Worm (Caenorhabditis elegans) whole organism, L3 larva: ENCODE results near the gene Y38F2AL.12.
"Not testable (repeated sequence)": the region's sequence is repeated elsewhere in the genome, so short reads cannot be mapped to it uniquely, and the experiment has no call there.

Experiments used
- R02D3.7 ChIP-seq: fragments of 150-350 bp; optimal IDR thresholded peaks from 2 replicates; lab custom pipeline; 2014; ENCODE audit warnings: missing biosample characterization, missing genetic modification characterization
- ZK546.5 ChIP-seq: sonication (generic microtip); optimal IDR thresholded peaks from 2 replicates; lab custom pipeline; 2017; ENCODE audit warnings: missing biosample characterization, missing genetic modification characterization
- aly-2 ChIP-seq: fragments of 150-350 bp; optimal IDR thresholded peaks from 2 replicates; lab custom pipeline; 2014; ENCODE audit warnings: missing biosample characterization, missing genetic modification characterization
- ama-1 ChIP-seq: fragments of 150-350 bp; optimal IDR thresholded peaks from 2 replicates; lab custom pipeline; 2018
- ceh-28 ChIP-seq: fragments of 150-350 bp; optimal IDR thresholded peaks from 2 replicates; lab custom pipeline; 2014; ENCODE audit warnings: missing biosample characterization, missing genetic modification reagents, missing genetic modification characterization
- ceh-9 ChIP-seq: sonication (generic microtip); optimal IDR thresholded peaks from 2 replicates; lab custom pipeline; 2018; ENCODE audit warnings: missing biosample characterization, missing genetic modification characterization
- daf-12 ChIP-seq: fragments of 150-350 bp; optimal IDR thresholded peaks from 2 replicates; lab custom pipeline; 2014; ENCODE audit warnings: missing biosample characterization, missing genetic modification reagents, missing genetic modification characterization
- egl-27 ChIP-seq: sonication (generic microtip); optimal IDR thresholded peaks from 4 replicates; lab custom pipeline; 2017; ENCODE audit warnings: missing biosample characterization, missing genetic modification reagents, missing genetic modification characterization
- elt-1 ChIP-seq: fragments of 150-350 bp; optimal IDR thresholded peaks from 2 replicates; lab custom pipeline; 2014; ENCODE audit warnings: missing biosample characterization, missing genetic modification characterization
- elt-2 ChIP-seq: sonication (generic microtip); optimal IDR thresholded peaks from 2 replicates; lab custom pipeline; 2016; ENCODE audit warnings: missing genetic modification reagents, mild to moderate bottlenecking, missing genetic modification characterization, missing compliant biosample characterization
- fkh-10 ChIP-seq: sonication (generic microtip); optimal IDR thresholded peaks from 2 replicates; lab custom pipeline; 2017; ENCODE audit warnings: missing biosample characterization, missing genetic modification reagents, missing genetic modification characterization
- fos-1 ChIP-seq: fragments of 150-350 bp; optimal IDR thresholded peaks from 2 replicates; lab custom pipeline; 2014; ENCODE audit warnings: missing biosample characterization, missing genetic modification characterization
- jun-1 ChIP-seq: fragments of 150-350 bp; optimal IDR thresholded peaks from 2 replicates; lab custom pipeline; 2014; ENCODE audit warnings: missing biosample characterization, missing genetic modification reagents, missing genetic modification characterization
- lin-15B ChIP-seq: fragments of 150-350 bp; optimal IDR thresholded peaks from 2 replicates; lab custom pipeline; 2014; ENCODE audit warnings: missing biosample characterization, missing genetic modification characterization
- mdl-1 ChIP-seq: fragments of 150-350 bp; optimal IDR thresholded peaks from 2 replicates; lab custom pipeline; 2014; ENCODE audit warnings: missing biosample characterization, missing genetic modification characterization
- mml-1 ChIP-seq: fragments of 150-350 bp; sonication (generic microtip); optimal IDR thresholded peaks from 3 replicates; lab custom pipeline; 2014; ENCODE audit warnings: missing biosample characterization, missing genetic modification characterization
- nfya-1 ChIP-seq: sonication (generic microtip); optimal IDR thresholded peaks from 2 replicates; lab custom pipeline; 2017; ENCODE audit warnings: missing genetic modification characterization, mild to moderate bottlenecking, missing compliant biosample characterization, antibody characterized with exemption, moderate library complexity; ENCODE audit not compliant: insufficient read depth
- nhr-11 ChIP-seq: fragments of 150-350 bp; optimal IDR thresholded peaks from 2 replicates; lab custom pipeline; 2014; ENCODE audit warnings: missing biosample characterization, missing genetic modification characterization
- nhr-12 ChIP-seq: fragments of 150-350 bp; optimal IDR thresholded peaks from 2 replicates; lab custom pipeline; 2014; ENCODE audit warnings: missing biosample characterization, missing genetic modification characterization
- nhr-23 ChIP-seq: fragments of 150-350 bp; optimal IDR thresholded peaks from 2 replicates; lab custom pipeline; 2014; ENCODE audit warnings: missing biosample characterization, missing genetic modification reagents, missing genetic modification characterization
- nhr-237 ChIP-seq: fragments of 150-350 bp; optimal IDR thresholded peaks from 2 replicates; lab custom pipeline; 2014; ENCODE audit warnings: missing biosample characterization, missing genetic modification characterization
- nhr-25 ChIP-seq: sonication (generic microtip); optimal IDR thresholded peaks from 2 replicates; lab custom pipeline; 2017; ENCODE audit warnings: missing biosample characterization, missing genetic modification characterization
- nhr-28 ChIP-seq: fragments of 150-350 bp; optimal IDR thresholded peaks from 2 replicates; lab custom pipeline; 2014; ENCODE audit warnings: missing biosample characterization, missing genetic modification characterization
- nhr-43 ChIP-seq: sonication (generic microtip); optimal IDR thresholded peaks from 2 replicates; lab custom pipeline; 2016; ENCODE audit warnings: mild to moderate bottlenecking, missing genetic modification characterization, missing compliant biosample characterization; ENCODE audit not compliant: poor library complexity, severe bottlenecking
- nhr-76 ChIP-seq: fragments of 150-350 bp; sonication (generic microtip); optimal IDR thresholded peaks from 5 replicates; lab custom pipeline; 2014; ENCODE audit warnings: missing biosample characterization, missing genetic modification characterization
- pha-4 ChIP-seq: fragments of 150-350 bp; optimal IDR thresholded peaks from 2 replicates; lab custom pipeline; 2014; ENCODE audit warnings: missing biosample characterization, missing genetic modification reagents, missing genetic modification characterization
- pqm-1 ChIP-seq: fragments of 150-350 bp; optimal IDR thresholded peaks from 2 replicates; lab custom pipeline; 2017; ENCODE audit warnings: missing biosample characterization, missing genetic modification characterization, inconsistent platforms
- sea-2 ChIP-seq: fragments of 150-350 bp; sonication (generic microtip); optimal IDR thresholded peaks from 4 replicates; lab custom pipeline; 2014; ENCODE audit warnings: missing biosample characterization, missing genetic modification reagents, missing genetic modification characterization
- snpc-4 ChIP-seq: fragments of 150-350 bp; optimal IDR thresholded peaks from 2 replicates; lab custom pipeline; 2014; ENCODE audit warnings: missing biosample characterization, missing genetic modification characterization
- tbx-2 ChIP-seq: sonication (generic microtip); optimal IDR thresholded peaks from 2 replicates; lab custom pipeline; 2016; ENCODE audit warnings: mild to moderate bottlenecking, missing genetic modification characterization, missing compliant biosample characterization
- unc-62 ChIP-seq: fragments of 150-350 bp; sonication (generic microtip); optimal IDR thresholded peaks from 4 replicates; lab custom pipeline; 2014; ENCODE audit warnings: missing biosample characterization, missing genetic modification reagents, missing genetic modification characterization

The Y38F2AL.12 gene

ce11 chrIV:2316273-2316672, at the start of gene Y38F2AL.12:
TSS of gene Y38F2AL.12 (plus strand) at chrIV:2316573.
- TF ChIP-seq elt-1 (tag; lab: Kevin White, UChicago), result no peak
- no peak for TF ChIP-seq nhr-237 (tag; lab: Kevin White, UChicago)
- no peak for TF ChIP-seq sea-2 (GFP tag; lab: Kevin White, UChicago)
- no peak for TF ChIP-seq nhr-43 (tag; lab: Kevin White, UChicago)
- no peak for TF ChIP-seq R02D3.7 (tag; lab: Kevin White, UChicago)
- TF ChIP-seq ceh-28, result no peak
- no peak for TF ChIP-seq fos-1 (tag; lab: Kevin White, UChicago)
- TF ChIP-seq lin-15B, result no peak
- TF ChIP-seq tbx-2 (tag; lab: Kevin White, UChicago), result no peak
- no peak for TF ChIP-seq nhr-12 (tag; lab: Kevin White, UChicago)
- no peak for TF ChIP-seq unc-62 (GFP tag; lab: Kevin White, UChicago)
- TF ChIP-seq nhr-23 (tag; lab: Kevin White, UChicago), result no peak
- no peak for TF ChIP-seq ceh-9 (tag; lab: Kevin White, UChicago)

ce11 chrIV:2275545-2275944, 40.8 kb upstream of the Y38F2AL.12 start, which contains the start of gene M70.5:
TSS of gene M70.5 (minus strand) at chrIV:2275622.
- TF ChIP-seq tbx-2, mdl-1, pha-4 (tag; lab: Kevin White, UChicago): not testable (repeated sequence)

ce11 chrIV:2281353-2281976, 34.9 kb upstream of the Y38F2AL.12 start:
- TF ChIP-seq snpc-4 (peak; percentile 18), jun-1 (tag; lab: Kevin White, UChicago) (peak; percentile 64), nhr-23 (tag; lab: Kevin White, UChicago) (peak; percentile 87), ZK546.5 (no peak), ceh-28 (peak; percentile 4), nhr-43 (tag; lab: Kevin White, UChicago) (peak; percentile 65), ama-1 (lab: Kevin White, UChicago) (peak; percentile 60), egl-27 (no peak), aly-2 (tag; lab: Kevin White, UChicago) (no peak), pqm-1 (tag; lab: Kevin White, UChicago) (peak; percentile 86), elt-2 (tag; lab: Kevin White, UChicago) (peak; percentile 83), nfya-1 (tag; lab: Kevin White, UChicago) (peak; percentile 16), nhr-25 (tag; lab: Kevin White, UChicago) (peak; percentile 55), pha-4 (tag; lab: Kevin White, UChicago) (peak; percentile 30)
- TF ChIP-seq, all 47 proteins: peak for 11

- no peak for TF ChIP-seq elt-1 (tag; lab: Kevin White, UChicago)
- no peak for TF ChIP-seq nhr-12 (tag; lab: Kevin White, UChicago)
- TF ChIP-seq pqm-1 (tag; lab: Kevin White, UChicago), result peak; percentile 83
- TF ChIP-seq fkh-10 (GFP tag; lab: Kevin White, UChicago), result no peak
- TF ChIP-seq nhr-28 (tag; lab: Kevin White, UChicago), result no peak
- no peak for TF ChIP-seq nhr-76 (tag; lab: Kevin White, UChicago)
- no peak for TF ChIP-seq lin-15B
- no peak for TF ChIP-seq nhr-11 (tag; lab: Kevin White, UChicago)
- no peak for TF ChIP-seq mml-1
- peak; percentile 90 for TF ChIP-seq elt-2 (tag; lab: Kevin White, UChicago)
- no peak for TF ChIP-seq ama-1 (lab: Kevin White, UChicago)
- no peak for TF ChIP-seq nhr-23 (tag; lab: Kevin White, UChicago)
- TF ChIP-seq mdl-1 (tag; lab: Kevin White, UChicago), result no peak
- TF ChIP-seq sea-2 (GFP tag; lab: Kevin White, UChicago), result no peak
- TF ChIP-seq tbx-2 (tag; lab: Kevin White, UChicago), result no peak
- TF ChIP-seq pha-4 (tag; lab: Kevin White, UChicago), result no peak
- peak; percentile 36 for TF ChIP-seq jun-1 (tag; lab: Kevin White, UChicago)
- no peak for TF ChIP-seq daf-12 (tag; lab: Kevin White, UChicago)
Observed at ce11 chrIV:2284462-2285047, 31.8 kb upstream of the Y38F2AL.12 start.
